Fruit fly (Drosophila melanogaster) whole organism, embryonic: Measurements from ENCODE around the gene AP-1sigma.

ENCODE experiments used
- CG13424 ChIP-seq: fragments of 200-800 bp; sonication (Bioruptor generic); optimal IDR thresholded peaks from 2 replicates; lab custom pipeline; 2019; ENCODE audit warnings: missing biosample characterization, mild to moderate bottlenecking, missing genetic modification characterization, moderate library complexity
- CG31224 ChIP-seq: fragments of 200-800 bp; sonication (Bioruptor generic); IDR thresholded peaks from 2 replicates; pipeline ENCODE4 v1.3.6; 2022; ENCODE audit warnings: missing biosample characterization, missing genetic modification characterization
- CG7556 ChIP-seq: fragments of 200-800 bp; sonication (Bioruptor generic); optimal IDR thresholded peaks from 2 replicates; lab custom pipeline; 2017; ENCODE audit warnings: missing biosample characterization, mild to moderate bottlenecking, missing genetic modification characterization
- Sin3A ChIP-seq: fragments of >200 bp; optimal IDR thresholded peaks from 2 replicates; lab custom pipeline; 2018
- TFAM ChIP-seq: fragments of 200-800 bp; sonication (Bioruptor generic); optimal IDR thresholded peaks from 2 replicates; lab custom pipeline; 2017; ENCODE audit warnings: missing biosample characterization, missing genetic modification characterization, inconsistent platforms
- bab2 ChIP-seq: fragments of 200-800 bp; sonication (Bioruptor generic); optimal IDR thresholded peaks from 2 replicates; lab custom pipeline; 2016; ENCODE audit warnings: missing biosample characterization, missing genetic modification characterization
- gsb-n ChIP-seq: fragments of 200-800 bp; sonication (Bioruptor generic); optimal IDR thresholded peaks from 3 replicates; lab custom pipeline; 2018; ENCODE audit warnings: missing biosample characterization, mild to moderate bottlenecking, missing genetic modification characterization
- pan ChIP-seq, 4 experiments: fragments of >200 bp in 3 of 4; fragments of 200-800 bp in 1 of 4; sonication (Bioruptor generic) in 1 of 4; optimal IDR thresholded peaks in 3 of 4; IDR thresholded peaks in 1 of 4; 2 replicates each; pipeline versions ENCODE4 v1.3.6 to Lab custom; 2017 to 2022; ENCODE audit warnings: missing biosample characterization in 2 of 4, missing genetic modification characterization in 2 of 4, mixed read lengths in 1 of 4
- pho ChIP-seq: fragments of 200-800 bp; sonication (Bioruptor generic); optimal IDR thresholded peaks from 2 replicates; lab custom pipeline; 2016; ENCODE audit warnings: missing biosample characterization, missing genetic modification characterization
- sob ChIP-seq: fragments of 200-800 bp; sonication (Bioruptor generic); IDR thresholded peaks from 2 replicates; pipeline ENCODE4 v1.3.6; 2022; ENCODE audit warnings: missing biosample characterization, missing genetic modification characterization
- zen2 ChIP-seq: fragments of 200-800 bp; sonication (Bioruptor generic); IDR thresholded peaks from 3 replicates; pipeline ENCODE4 v1.3.6; 2022; ENCODE audit warnings: missing biosample characterization, missing genetic modification characterization; ENCODE audit not compliant: partially characterized antibody

DNA sequence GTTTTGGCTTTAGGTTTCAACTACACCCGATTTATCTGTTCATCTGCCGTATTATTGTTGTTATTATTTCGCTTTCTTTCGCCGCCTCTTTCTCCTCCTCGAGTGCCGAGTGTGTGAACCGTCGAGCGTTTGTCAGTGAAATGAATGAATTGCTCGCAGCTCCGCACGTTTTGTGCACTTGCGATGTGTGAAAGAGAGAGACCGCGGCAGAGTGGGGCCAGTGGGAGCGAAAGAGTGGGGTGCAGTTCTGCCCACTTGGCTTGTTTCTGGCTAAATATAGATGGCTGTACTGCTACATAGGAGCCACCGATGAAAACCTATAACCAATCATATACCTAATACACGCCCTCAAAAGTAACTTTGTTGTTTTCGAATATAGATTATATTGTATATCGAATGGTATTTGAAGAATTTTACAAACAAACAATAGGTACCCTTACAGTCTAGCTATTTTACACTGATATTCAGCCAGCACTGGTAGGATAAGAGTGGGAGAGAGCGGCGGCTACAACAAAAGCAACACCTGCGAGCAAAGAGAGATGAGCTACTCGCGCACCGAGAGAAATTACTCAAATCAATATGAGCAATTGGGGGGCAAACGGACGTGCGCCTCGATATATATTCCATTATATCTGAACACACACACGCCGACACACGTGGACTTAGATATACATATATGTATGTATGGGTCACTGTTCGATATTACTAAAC, 48.2 kb downstream of the AP-1sigma start:
- TF ChIP-seq CG31224 (no peak), CG7556 (GFP tag; lab: Kevin White, UChicago) (no peak), TFAM (GFP tag; lab: Kevin White, UChicago) (no peak), Sin3A (lab: Kevin White, UChicago) (no peak), zen2 (no peak), pho (GFP tag; lab: Kevin White, UChicago) (no peak), gsb-n (tag; lab: Kevin White, UChicago) (no peak), bab2 (GFP tag; lab: Kevin White, UChicago) (no peak), CG13424 (no peak), sob (GFP tag; lab: Robert Waterston, UW) (no peak), pan (optimal IDR thresholded peaks at IDR 0.05; lab: Kevin White, UChicago) (no peak), pan (GFP tag; optimal IDR thresholded peaks at IDR 0.05 in 1 of 2, IDR thresholded peaks at IDR 0.05 in 1 of 2) (peak in 1 of 2 experiments; percentile 19)
